Worm (Caenorhabditis elegans): ENCODE results near the gene F49H12.2.

DNA sequence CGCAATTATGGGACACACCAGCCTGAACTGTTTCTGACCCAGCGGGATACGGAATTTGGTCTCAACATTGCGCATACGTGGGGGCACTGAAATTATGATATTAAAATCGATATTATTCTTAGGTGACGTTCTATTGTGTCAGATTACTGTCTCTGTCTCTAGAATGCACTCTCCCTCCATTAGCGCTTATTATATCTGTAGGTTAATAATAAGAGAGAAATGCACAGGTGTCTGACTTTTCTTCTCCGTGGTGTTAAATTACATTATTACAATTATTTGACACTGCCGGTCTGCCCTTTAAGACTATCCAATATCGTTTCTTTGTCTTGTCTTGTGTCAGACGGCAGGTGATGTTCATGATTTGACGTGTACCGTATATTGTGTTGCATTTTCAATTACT is 42.5 kb upstream of the F49H12.2 start:
- TF ChIP-seq K09A11.1 (tag; optimal IDR thresholded peaks at IDR 0.05; ENCODE audit: insufficient read depth), result no peak
- no peak for TF ChIP-seq ceh-14 (tag; optimal IDR thresholded peaks at IDR 0.05)
- TF ChIP-seq pha-4 (tag; optimal IDR thresholded peaks at IDR 0.05), result no peak
- TF ChIP-seq pqm-1 (tag; optimal IDR thresholded peaks at IDR 0.05), result no peak
- no peak for TF ChIP-seq ceh-19 (GFP tag; optimal IDR thresholded peaks at IDR 0.05)
- TF ChIP-seq ztf-16 (tag; optimal IDR thresholded peaks at IDR 0.05), result no peak
- no peak for TF ChIP-seq ama-1 (optimal IDR thresholded peaks at IDR 0.05)
- no peak for TF ChIP-seq ceh-6 (GFP tag; optimal IDR thresholded peaks at IDR 0.05)
- TF ChIP-seq nfya-1 (tag; optimal IDR thresholded peaks at IDR 0.05), result no peak
- no peak for TF ChIP-seq elt-2 (tag; optimal IDR thresholded peaks at IDR 0.05)
- no peak for TF ChIP-seq C38D4.7 (GFP tag; optimal IDR thresholded peaks at IDR 0.05)
- no peak for TF ChIP-seq unc-86 (tag; optimal IDR thresholded peaks at IDR 0.05)
- no peak for TF ChIP-seq nhr-11 (tag; optimal IDR thresholded peaks at IDR 0.05)
- no peak for TF ChIP-seq fax-1 (tag; optimal IDR thresholded peaks at IDR 0.05)
